Fruit fly (Drosophila melanogaster) whole organism, embryonic: ENCODE measurements around the gene scrib.
A peak's percentile ranks its signal among the peaks of the same experiment; 100 is the strongest.

Experiments
- ATbp ChIP-seq: fragments of 200-800 bp; sonication (Bioruptor generic); optimal IDR thresholded peaks from 2 replicates; lab custom pipeline; 2017; ENCODE audit warnings: missing biosample characterization, mild to moderate bottlenecking, missing genetic modification characterization, missing genetic modification reagents
- CG10431 ChIP-seq: fragments of 200-800 bp; sonication (Bioruptor generic); optimal IDR thresholded peaks from 3 replicates; lab custom pipeline; 2018; ENCODE audit warnings: missing biosample characterization, mild to moderate bottlenecking, missing genetic modification characterization
- CG10462 ChIP-seq: fragments of 200-800 bp; sonication (Bioruptor generic); optimal IDR thresholded peaks from 2 replicates; lab custom pipeline; 2016; ENCODE audit warnings: missing biosample characterization, missing genetic modification characterization
- CG10565 ChIP-seq: fragments of 200-800 bp; sonication (Bioruptor generic); optimal IDR thresholded peaks from 3 replicates; lab custom pipeline; 2016; ENCODE audit warnings: missing biosample characterization, mild to moderate bottlenecking, missing genetic modification characterization
- CG11398 ChIP-seq: fragments of 200-800 bp; sonication (Bioruptor generic); optimal IDR thresholded peaks from 2 replicates; lab custom pipeline; 2016; ENCODE audit warnings: missing biosample characterization, missing genetic modification characterization
- CG12659 ChIP-seq: fragments of 200-800 bp; sonication (Bioruptor generic); optimal IDR thresholded peaks from 3 replicates; lab custom pipeline; 2017; ENCODE audit warnings: mild to moderate bottlenecking, missing biosample characterization, missing genetic modification reagents, missing genetic modification characterization
- CG14014 ChIP-seq: fragments of 200-800 bp; sonication (Bioruptor generic); IDR thresholded peaks from 2 replicates; pipeline ENCODE4 v1.3.6; 2022; ENCODE audit warnings: missing biosample characterization, missing genetic modification characterization
- CG14667 ChIP-seq: fragments of 200-800 bp; sonication (Bioruptor generic); IDR thresholded peaks from 2 replicates; pipeline ENCODE4 v1.3.6; 2022; ENCODE audit warnings: missing biosample characterization, missing genetic modification characterization
- CG17385 ChIP-seq: fragments of 200-800 bp; sonication (Bioruptor generic); optimal IDR thresholded peaks from 3 replicates; lab custom pipeline; 2018; ENCODE audit warnings: missing biosample characterization, mild to moderate bottlenecking, missing genetic modification characterization
- CG18476 ChIP-seq: fragments of 200-800 bp; sonication (Bioruptor generic); optimal IDR thresholded peaks from 2 replicates; lab custom pipeline; 2016; ENCODE audit warnings: missing biosample characterization, mild to moderate bottlenecking, missing genetic modification characterization
- CG2199 ChIP-seq: fragments of 200-800 bp; sonication (Bioruptor generic); IDR thresholded peaks from 3 replicates; pipeline ENCODE4 v1.3.6; 2022; ENCODE audit warnings: missing biosample characterization, missing genetic modification characterization
- CG30431 ChIP-seq: fragments of 200-800 bp; sonication (Bioruptor generic); optimal IDR thresholded peaks from 2 replicates; lab custom pipeline; 2017; ENCODE audit warnings: missing biosample characterization, missing genetic modification characterization
- CG3995 ChIP-seq: fragments of 200-800 bp; sonication (Bioruptor generic); optimal IDR thresholded peaks from 3 replicates; lab custom pipeline; 2016; ENCODE audit warnings: missing biosample characterization, missing genetic modification characterization
- CG43689 ChIP-seq: fragments of 200-800 bp; sonication (Bioruptor generic); IDR thresholded peaks from 2 replicates; pipeline ENCODE4 v1.3.6; 2022; ENCODE audit warnings: missing biosample characterization, missing genetic modification characterization
- CG4730 ChIP-seq: fragments of 200-800 bp; sonication (Bioruptor generic); IDR thresholded peaks from 2 replicates; pipeline ENCODE4 v1.3.6; 2022; ENCODE audit warnings: missing biosample characterization, missing genetic modification characterization
- CG5953 ChIP-seq: fragments of 200-800 bp; sonication (Bioruptor generic); IDR thresholded peaks from 2 replicates; pipeline ENCODE4 v1.3.6; 2022; ENCODE audit warnings: missing biosample characterization, missing genetic modification characterization
- CG6813 ChIP-seq: fragments of 200-800 bp; sonication (Bioruptor generic); optimal IDR thresholded peaks from 2 replicates; lab custom pipeline; 2017; ENCODE audit warnings: missing biosample characterization, missing genetic modification characterization, mild to moderate bottlenecking, moderate library complexity, missing genetic modification reagents
- CG7786 ChIP-seq: fragments of 200-800 bp; sonication (Bioruptor generic); optimal IDR thresholded peaks from 2 replicates; lab custom pipeline; 2016; ENCODE audit warnings: missing biosample characterization, missing genetic modification characterization
- CG8388 ChIP-seq: fragments of 200-800 bp; sonication (Bioruptor generic); optimal IDR thresholded peaks from 2 replicates; lab custom pipeline; 2019; ENCODE audit warnings: missing biosample characterization, mild to moderate bottlenecking, missing genetic modification characterization, moderate library complexity
- CG8765 ChIP-seq: fragments of 200-800 bp; sonication (Bioruptor generic); IDR thresholded peaks from 2 replicates; pipeline ENCODE4 v1.3.6; 2022; ENCODE audit warnings: missing biosample characterization, missing genetic modification characterization
- CG8944 ChIP-seq: fragments of 200-800 bp; sonication (Bioruptor generic); optimal IDR thresholded peaks from 3 replicates; lab custom pipeline; 2016; ENCODE audit warnings: missing biosample characterization, missing genetic modification characterization
- D19B ChIP-seq: fragments of 200-800 bp; sonication (Bioruptor generic); optimal IDR thresholded peaks from 2 replicates; lab custom pipeline; 2017; ENCODE audit warnings: missing biosample characterization, mild to moderate bottlenecking, missing genetic modification characterization
- Dfd ChIP-seq, 2 experiments: fragments of >200 bp; optimal IDR thresholded peaks; 2 replicates each; lab custom pipeline; 2017; ENCODE audit warnings: missing biosample characterization in 2 of 2, missing genetic modification characterization in 2 of 2
- Dll ChIP-seq: fragments of 200-800 bp; sonication (Bioruptor generic); IDR thresholded peaks from 4 replicates; pipeline ENCODE4 v1.3.6; 2022; ENCODE audit warnings: missing biosample characterization, missing genetic modification characterization; ENCODE audit not compliant: partially characterized antibody
- E2f2 ChIP-seq: fragments of 200-800 bp; sonication (Bioruptor generic); IDR thresholded peaks from 2 replicates; pipeline ENCODE4 v1.3.6; 2022; ENCODE audit warnings: missing biosample characterization, missing genetic modification characterization
- Elba2 ChIP-seq: fragments of 200-800 bp; sonication (Bioruptor generic); optimal IDR thresholded peaks from 3 replicates; lab custom pipeline; 2016; ENCODE audit warnings: missing biosample characterization, missing genetic modification characterization
- Hr78 ChIP-seq, 2 experiments: fragments of 200-800 bp in 1 of 2; fragments of >200 bp in 1 of 2; sonication (Bioruptor generic) in 1 of 2; optimal IDR thresholded peaks; 2 replicates each; lab custom pipeline; 2017 to 2019; ENCODE audit warnings: missing biosample characterization in 2 of 2, missing genetic modification characterization in 2 of 2, mild to moderate bottlenecking in 1 of 2, moderate library complexity in 1 of 2
- MTF-1 ChIP-seq: fragments of 200-800 bp; sonication (Bioruptor generic); optimal IDR thresholded peaks from 2 replicates; lab custom pipeline; 2018; ENCODE audit warnings: missing biosample characterization, mild to moderate bottlenecking, missing genetic modification characterization, borderline replicate concordance
- Meics ChIP-seq: fragments of 200-800 bp; sonication (Bioruptor generic); optimal IDR thresholded peaks from 2 replicates; lab custom pipeline; 2017; ENCODE audit warnings: missing biosample characterization, mild to moderate bottlenecking, missing genetic modification characterization
- Ssrp ChIP-seq: fragments of 200-800 bp; sonication (Bioruptor generic); optimal IDR thresholded peaks from 2 replicates; lab custom pipeline; 2018; ENCODE audit warnings: missing biosample characterization, mild to moderate bottlenecking, missing genetic modification characterization, moderate library complexity
- Xbp1 ChIP-seq: fragments of 200-800 bp; sonication (Bioruptor generic); optimal IDR thresholded peaks from 3 replicates; lab custom pipeline; 2016; ENCODE audit warnings: missing biosample characterization, mild to moderate bottlenecking, missing genetic modification characterization
- caup ChIP-seq: fragments of 200-800 bp; sonication (Bioruptor generic); optimal IDR thresholded peaks from 3 replicates; lab custom pipeline; 2017; ENCODE audit warnings: missing biosample characterization, mild to moderate bottlenecking, missing genetic modification characterization, moderate library complexity; ENCODE audit not compliant: severe bottlenecking
- cg ChIP-seq: fragments of 200-800 bp; sonication (Bioruptor generic); optimal IDR thresholded peaks from 3 replicates; lab custom pipeline; 2019; ENCODE audit warnings: missing biosample characterization, mild to moderate bottlenecking, missing genetic modification characterization, moderate library complexity
- chinmo ChIP-seq: fragments of 200-800 bp; sonication (Bioruptor generic); IDR thresholded peaks from 4 replicates; pipeline ENCODE4 v1.3.6; 2022; ENCODE audit warnings: missing biosample characterization, missing genetic modification characterization; ENCODE audit not compliant: partially characterized antibody
- croc ChIP-seq: fragments of 200-800 bp; sonication (Bioruptor generic); conservative IDR thresholded peaks from 3 replicates; pipeline ENCODE4 v1.3.6; 2022; ENCODE audit warnings: missing biosample characterization, missing genetic modification characterization
- crp ChIP-seq, 2 experiments: fragments of 200-800 bp; sonication (Bioruptor generic); optimal IDR thresholded peaks; 2 replicates in 1 of 2; 3 replicates in 1 of 2; lab custom pipeline; 2017; ENCODE audit warnings: missing biosample characterization in 2 of 2, missing genetic modification characterization in 2 of 2, mild to moderate bottlenecking in 1 of 2, moderate library complexity in 1 of 2
- dpn ChIP-seq, 2 experiments: fragments of 200-800 bp; sonication (Bioruptor generic); optimal IDR thresholded peaks; 3 replicates each; lab custom pipeline; 2016; ENCODE audit warnings: missing biosample characterization in 2 of 2, missing genetic modification characterization in 2 of 2
- ftz-f1 ChIP-seq: fragments of 200-800 bp; sonication (Bioruptor generic); optimal IDR thresholded peaks from 2 replicates; lab custom pipeline; 2016; ENCODE audit warnings: missing biosample characterization, missing genetic modification characterization
- fu2 ChIP-seq: fragments of 200-800 bp; sonication (Bioruptor generic); optimal IDR thresholded peaks from 2 replicates; lab custom pipeline; 2016; ENCODE audit warnings: missing biosample characterization, missing genetic modification characterization
- hbn ChIP-seq: fragments of 200-800 bp; sonication (Bioruptor generic); IDR thresholded peaks from 2 replicates; pipeline ENCODE4 v1.3.6; 2022; ENCODE audit warnings: missing biosample characterization, missing genetic modification characterization; ENCODE audit not compliant: partially characterized antibody
- hth ChIP-seq: fragments of >200 bp; optimal IDR thresholded peaks from 2 replicates; lab custom pipeline; 2017; ENCODE audit warnings: inconsistent platforms
- ind ChIP-seq: fragments of 200-800 bp; sonication (Bioruptor generic); optimal IDR thresholded peaks from 3 replicates; lab custom pipeline; 2016; ENCODE audit warnings: missing biosample characterization, missing genetic modification characterization
- lbe ChIP-seq: fragments of 200-800 bp; sonication (Bioruptor generic); optimal IDR thresholded peaks from 2 replicates; lab custom pipeline; 2016; ENCODE audit warnings: missing biosample characterization, mild to moderate bottlenecking, missing genetic modification characterization
- lov ChIP-seq, 2 experiments: fragments of 200-800 bp in 1 of 2; fragments of >200 bp in 1 of 2; sonication (Bioruptor generic) in 1 of 2; IDR thresholded peaks in 1 of 2; optimal IDR thresholded peaks in 1 of 2; 2 replicates in 1 of 2; 3 replicates in 1 of 2; pipeline versions ENCODE4 v1.3.6 to Lab custom; 2017 to 2022; ENCODE audit warnings: missing biosample characterization in 1 of 2, missing genetic modification characterization in 1 of 2
- nom ChIP-seq: fragments of 200-800 bp; sonication (Bioruptor generic); optimal IDR thresholded peaks from 2 replicates; lab custom pipeline; 2017; ENCODE audit warnings: missing biosample characterization, missing genetic modification characterization, mild to moderate bottlenecking, moderate library complexity, missing genetic modification reagents
- pnt ChIP-seq: fragments of 200-800 bp; sonication (Bioruptor generic); optimal IDR thresholded peaks from 3 replicates; lab custom pipeline; 2016; ENCODE audit warnings: missing biosample characterization, missing genetic modification characterization
- sob ChIP-seq: fragments of 200-800 bp; sonication (Bioruptor generic); IDR thresholded peaks from 2 replicates; pipeline ENCODE4 v1.3.6; 2022; ENCODE audit warnings: missing biosample characterization, missing genetic modification characterization
- tap ChIP-seq: fragments of 200-800 bp; optimal IDR thresholded peaks from 3 replicates; lab custom pipeline; 2019; ENCODE audit warnings: missing biosample characterization, mild to moderate bottlenecking, missing genetic modification characterization, moderate library complexity
- tio ChIP-seq: fragments of 200-800 bp; sonication (Bioruptor generic); optimal IDR thresholded peaks from 2 replicates; lab custom pipeline; 2017; ENCODE audit warnings: missing biosample characterization, missing genetic modification characterization, inconsistent platforms
- tx ChIP-seq: fragments of 200-800 bp; sonication (Bioruptor generic); optimal IDR thresholded peaks from 2 replicates; lab custom pipeline; 2016; ENCODE audit warnings: missing biosample characterization, missing genetic modification characterization

scrib gene

dm6 chr3R:26588158-26588584, 52.0 kb downstream of the scrib start (continued):
- TF ChIP-seq nom (GFP tag; lab: Kevin White, UChicago) = no peak
- TF ChIP-seq ind = no peak
- TF ChIP-seq hth = no peak
- TF ChIP-seq tap (tag; lab: Kevin White, UChicago) = no peak
- no peak for TF ChIP-seq CG18476 (GFP tag; lab: Kevin White, UChicago)
- TF ChIP-seq CG2199 = no peak
- TF ChIP-seq CG7786 (GFP tag; lab: Kevin White, UChicago) = no peak
- no peak for TF ChIP-seq MTF-1
- TF ChIP-seq CG8765 (GFP tag; lab: Robert Waterston, UW) = no peak
- peak; percentile 42 for TF ChIP-seq lbe (GFP tag; lab: Kevin White, UChicago)
- TF ChIP-seq CG10565 (GFP tag; lab: Kevin White, UChicago) = no peak
- TF ChIP-seq Elba2 (GFP tag; lab: Kevin White, UChicago) = no peak
- peak; percentile 21 for TF ChIP-seq Meics
- TF ChIP-seq E2f2 (GFP tag; lab: Robert Waterston, UW) = no peak
- peak; percentile 32; the same call in 1 of the 2 replicates for TF ChIP-seq sob
- TF ChIP-seq fu2 (GFP tag; lab: Kevin White, UChicago) = no peak
- TF ChIP-seq lov (optimal IDR thresholded peaks at IDR 0.05; lab: Kevin White, UChicago) = no peak
- no peak for TF ChIP-seq lov (GFP tag; IDR thresholded peaks at IDR 0.05; lab: Robert Waterston, UW)
- no peak for TF ChIP-seq tx (GFP tag; lab: Kevin White, UChicago)
- TF ChIP-seq CG6813 (GFP tag; lab: Kevin White, UChicago) = no peak
- peak; percentile 77; the same call in 2 of the 4 replicates for TF ChIP-seq chinmo
- no peak for TF ChIP-seq hbn (GFP tag; lab: Robert Waterston, UW)
- TF ChIP-seq Hr78 (GFP tag; optimal IDR thresholded peaks at IDR 0.05; lab: Kevin White, UChicago) = peak in 1 of 2 experiments; percentile 40
- TF ChIP-seq CG5953 = no peak
- TF ChIP-seq CG8944 = no peak
- TF ChIP-seq D19B (GFP tag; lab: Kevin White, UChicago) = no peak
- peak; percentile 11 for TF ChIP-seq CG12659
- no peak for TF ChIP-seq tio (GFP tag; lab: Kevin White, UChicago)
- TF ChIP-seq CG10431 = no peak
- TF ChIP-seq CG14014 (GFP tag; lab: Robert Waterston, UW) = peak; percentile 22; the same call in 1 of the 2 replicates
- no peak for TF ChIP-seq CG11398 (GFP tag; lab: Kevin White, UChicago)
- no peak for TF ChIP-seq CG8388 (GFP tag; lab: Kevin White, UChicago)
- peak; percentile 55 for TF ChIP-seq ATbp (GFP tag; lab: Kevin White, UChicago)
- TF ChIP-seq CG4730 (GFP tag; lab: Robert Waterston, UW) = no peak
- TF ChIP-seq CG14667 (GFP tag; lab: Robert Waterston, UW) = no peak
- TF ChIP-seq Xbp1 (GFP tag; lab: Kevin White, UChicago) = no peak
- no peak for TF ChIP-seq CG43689 (GFP tag; lab: Robert Waterston, UW)
- no peak for TF ChIP-seq dpn (GFP tag; optimal IDR thresholded peaks at IDR 0.05; lab: Kevin White, UChicago)
- no peak for TF ChIP-seq CG17385 (GFP tag; lab: Kevin White, UChicago)
- TF ChIP-seq CG30431 (GFP tag; lab: Kevin White, UChicago) = no peak
- no peak for TF ChIP-seq pnt (GFP tag; lab: Kevin White, UChicago)
- TF ChIP-seq crp (GFP tag; optimal IDR thresholded peaks at IDR 0.05; lab: Kevin White, UChicago) = no peak
- TF ChIP-seq croc (GFP tag; lab: Robert Waterston, UW) = no peak
- TF ChIP-seq Dfd (GFP tag; optimal IDR thresholded peaks at IDR 0.05; lab: Kevin White, UChicago) = no peak
- peak; percentile 81 for TF ChIP-seq ftz-f1 (GFP tag; lab: Kevin White, UChicago)
- no peak for TF ChIP-seq CG10462 (GFP tag; lab: Kevin White, UChicago)
- no peak for TF ChIP-seq Ssrp (tag; lab: Kevin White, UChicago)
- no peak for TF ChIP-seq cg (GFP tag; lab: Kevin White, UChicago)
- TF ChIP-seq CG3995 (GFP tag; lab: Kevin White, UChicago) = no peak
- TF ChIP-seq Dll (GFP tag; lab: Robert Waterston, UW) = no peak
- TF ChIP-seq caup (GFP tag; lab: Kevin White, UChicago) = peak; percentile 55
